Worm (Caenorhabditis elegans): ENCODE results near the gene Y57G7A.3.
A peak's percentile ranks its signal among the peaks of the same experiment; 100 is the strongest.

The Y57G7A.3 gene

DNA sequence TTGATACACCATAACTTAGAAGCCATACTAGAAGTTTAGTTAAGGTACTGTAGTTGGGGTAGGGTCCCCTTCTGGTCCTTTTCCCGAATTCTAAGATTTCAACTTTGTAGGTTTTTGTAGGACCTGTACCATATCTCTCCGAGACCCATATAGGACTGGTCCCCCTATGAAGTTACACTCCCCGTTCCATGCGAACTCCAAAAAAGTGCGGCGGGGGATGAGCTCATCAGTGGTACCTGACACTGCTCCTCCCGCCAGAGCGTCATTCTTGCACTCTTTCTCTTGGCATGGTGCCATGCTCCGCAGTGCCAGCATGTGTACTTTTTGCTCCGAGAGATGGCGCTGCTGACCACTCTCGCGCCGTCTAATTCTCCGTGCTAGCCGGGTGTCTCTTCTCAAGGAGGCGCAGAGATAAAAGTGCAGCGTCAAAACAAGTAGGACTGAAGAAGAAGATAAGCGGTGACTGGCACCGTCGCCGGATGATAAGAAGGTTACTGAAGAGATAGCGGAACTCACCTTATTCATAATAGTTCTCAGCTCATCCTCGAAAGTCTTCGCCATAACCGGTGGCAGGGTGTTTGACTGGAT is 46.1 kb upstream of the Y57G7A.3 start:
- peak; percentile 20 for TF ChIP-seq unc-120 (tag; optimal IDR thresholded peaks at IDR 0.05; ENCODE audit: poor library complexity, severe bottlenecking)
- no peak for TF ChIP-seq mep-1 (tag; optimal IDR thresholded peaks at IDR 0.05)
- no peak for TF ChIP-seq ztf-11 (tag; optimal IDR thresholded peaks at IDR 0.05)
- no peak for TF ChIP-seq flh-1 (GFP tag; optimal IDR thresholded peaks at IDR 0.05)
- no peak for TF ChIP-seq ham-2 (GFP tag; optimal IDR thresholded peaks at IDR 0.05)
- no peak for TF ChIP-seq nhr-76 (tag; optimal IDR thresholded peaks at IDR 0.05)
- no peak for TF ChIP-seq lin-32 (GFP tag; optimal IDR thresholded peaks at IDR 0.05)
- peak; percentile 23 for TF ChIP-seq elt-1 (tag; optimal IDR thresholded peaks at IDR 0.05; ENCODE audit: borderline replicate concordance, insufficient read depth)
- no peak for TF ChIP-seq lsy-2 (tag; optimal IDR thresholded peaks at IDR 0.05)
- peak; percentile 11 for TF ChIP-seq pha-4 (tag; optimal IDR thresholded peaks at IDR 0.05)
- no peak for TF ChIP-seq ces-1 (GFP tag; optimal IDR thresholded peaks at IDR 0.05)
- TF ChIP-seq zip-8 (tag; optimal IDR thresholded peaks at IDR 0.05): no peak
- no peak for TF ChIP-seq bed-3 (GFP tag; optimal IDR thresholded peaks at IDR 0.05)
- no peak for TF ChIP-seq ceh-83 (GFP tag; optimal IDR thresholded peaks at IDR 0.05)
- no peak for TF ChIP-seq M03D4.4 (tag; optimal IDR thresholded peaks at IDR 0.05)
- no peak for TF ChIP-seq sptf-1 (tag; optimal IDR thresholded peaks at IDR 0.05)
- TF ChIP-seq drap-1 (GFP tag; optimal IDR thresholded peaks at IDR 0.05): no peak
- no peak for TF ChIP-seq nhr-2 (tag; optimal IDR thresholded peaks at IDR 0.05)
- TF ChIP-seq blmp-1 (tag; optimal IDR thresholded peaks at IDR 0.05): no peak
- TF ChIP-seq nhr-28 (tag; optimal IDR thresholded peaks at IDR 0.05): no peak
- no peak for TF ChIP-seq sem-2 (GFP tag; optimal IDR thresholded peaks at IDR 0.05)
- no peak for TF ChIP-seq ceh-43 (GFP tag; optimal IDR thresholded peaks at IDR 0.05)
- TF ChIP-seq snpc-4 (tag; optimal IDR thresholded peaks at IDR 0.05): no peak
- no peak for TF ChIP-seq mab-5 (tag; optimal IDR thresholded peaks at IDR 0.05)
- TF ChIP-seq mls-2 (tag; optimal IDR thresholded peaks at IDR 0.05): no peak
- peak; percentile 26 for TF ChIP-seq hlh-1 (tag; optimal IDR thresholded peaks at IDR 0.05)
- TF ChIP-seq elt-3 (tag; optimal IDR thresholded peaks at IDR 0.05): peak; percentile 36
- no peak for TF ChIP-seq unc-62 (GFP tag; optimal IDR thresholded peaks at IDR 0.05)
- no peak for TF ChIP-seq cnd-1 (tag; optimal IDR thresholded peaks at IDR 0.05)
- no peak for TF ChIP-seq tbx-8 (GFP tag; optimal IDR thresholded peaks at IDR 0.05)
- no peak for TF ChIP-seq lin-13 (tag; optimal IDR thresholded peaks at IDR 0.05)

DNA sequence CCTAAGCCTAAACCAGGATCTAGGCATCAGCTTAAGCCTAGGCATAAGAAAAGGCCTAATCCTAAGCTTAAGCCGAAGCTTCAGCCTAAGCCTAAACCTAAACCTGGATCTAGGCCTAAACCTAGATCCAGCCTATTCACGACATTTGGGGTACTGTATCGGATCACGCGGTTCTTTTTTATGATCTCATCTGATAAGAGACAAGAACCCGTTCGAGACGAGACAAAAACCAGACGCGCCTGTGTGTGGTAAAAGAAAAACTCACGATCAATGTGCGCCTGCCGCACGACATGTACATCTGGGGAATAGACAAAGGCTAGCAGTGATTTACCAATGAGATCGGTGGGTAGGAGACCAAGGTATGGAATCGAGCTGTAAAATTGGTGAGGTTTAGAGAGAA is 45.1 kb upstream of the Y57G7A.3 start:
- no peak for TF ChIP-seq flh-1 (GFP tag; optimal IDR thresholded peaks at IDR 0.05)
- no peak for TF ChIP-seq ces-1 (GFP tag; optimal IDR thresholded peaks at IDR 0.05)
- no peak for TF ChIP-seq ztf-11 (tag; optimal IDR thresholded peaks at IDR 0.05)
- no peak for TF ChIP-seq elt-1 (tag; optimal IDR thresholded peaks at IDR 0.05; ENCODE audit: borderline replicate concordance, insufficient read depth)

DNA sequence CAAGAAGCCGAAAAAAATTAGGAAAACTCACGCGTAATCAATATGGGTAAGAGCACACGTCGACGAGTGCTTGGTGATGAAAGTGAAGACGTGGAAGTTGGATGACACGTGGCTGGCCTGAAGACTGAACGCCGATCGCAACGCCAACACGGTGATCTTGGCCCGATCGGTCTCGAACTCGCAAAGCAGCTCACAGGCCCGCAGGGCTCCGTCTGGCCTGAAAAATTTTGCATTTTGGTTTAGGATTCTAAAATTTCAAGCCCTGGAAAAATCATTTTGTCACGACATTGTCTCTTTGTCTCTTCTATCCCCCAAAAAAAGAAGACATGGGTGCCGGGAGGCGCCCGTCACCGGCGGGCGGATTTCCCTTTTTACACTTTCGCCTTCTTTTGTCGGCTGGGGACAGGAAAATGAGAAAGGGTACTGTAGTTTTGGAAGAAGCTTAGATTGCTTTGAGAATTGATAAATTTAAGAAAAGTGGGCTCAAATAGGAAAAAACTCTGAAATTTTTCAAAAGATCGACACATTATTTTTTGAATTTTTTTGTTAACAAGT is 44.3 kb upstream of the Y57G7A.3 start:
- TF ChIP-seq blmp-1 (tag; optimal IDR thresholded peaks at IDR 0.05) (peak; percentile 7), unc-120 (tag; optimal IDR thresholded peaks at IDR 0.05; ENCODE audit: poor library complexity, severe bottlenecking) (no peak)

DNA sequence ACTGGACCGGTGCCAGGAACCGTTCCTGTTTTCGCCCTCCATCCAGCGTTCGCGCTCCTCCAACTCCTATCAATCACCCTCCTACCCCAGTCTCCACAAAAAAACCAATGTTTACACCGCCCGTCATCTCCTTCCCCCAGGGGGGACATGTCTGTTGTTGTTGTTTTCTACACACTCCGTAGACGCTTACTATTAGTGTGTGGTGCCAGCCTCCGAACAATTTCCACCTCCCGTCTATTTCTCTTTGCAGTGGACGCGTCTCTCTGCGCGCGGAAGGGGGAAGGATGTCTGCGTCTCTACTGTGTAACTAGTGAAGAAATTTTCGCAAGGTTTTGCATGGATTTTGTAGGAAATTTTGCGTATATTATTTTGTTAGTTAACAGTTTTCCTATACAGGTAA is 43.1 kb upstream of the Y57G7A.3 start:
- TF ChIP-seq tbx-8 (GFP tag; optimal IDR thresholded peaks at IDR 0.05): no peak
- no peak for TF ChIP-seq bed-3 (GFP tag; optimal IDR thresholded peaks at IDR 0.05)
- no peak for TF ChIP-seq elt-3 (tag; optimal IDR thresholded peaks at IDR 0.05)
- TF ChIP-seq ham-2 (GFP tag; optimal IDR thresholded peaks at IDR 0.05): peak; percentile 32
- no peak for TF ChIP-seq nhr-76 (tag; optimal IDR thresholded peaks at IDR 0.05)
- no peak for TF ChIP-seq ceh-39 (tag; optimal IDR thresholded peaks at IDR 0.05)
- TF ChIP-seq M03D4.4 (tag; optimal IDR thresholded peaks at IDR 0.05): no peak
- TF ChIP-seq ces-1 (GFP tag; optimal IDR thresholded peaks at IDR 0.05): peak; percentile 60
- TF ChIP-seq nhr-237 (tag; optimal IDR thresholded peaks at IDR 0.05): no peak
- peak; percentile 20 for TF ChIP-seq pha-4 (tag; optimal IDR thresholded peaks at IDR 0.05)
- TF ChIP-seq mep-1 (tag; optimal IDR thresholded peaks at IDR 0.05): peak; percentile 39
- no peak for TF ChIP-seq cnd-1 (tag; optimal IDR thresholded peaks at IDR 0.05)
- TF ChIP-seq ztf-11 (tag; optimal IDR thresholded peaks at IDR 0.05): peak; percentile 26
- TF ChIP-seq flh-1 (GFP tag; optimal IDR thresholded peaks at IDR 0.05): no peak
- peak; percentile 7 for TF ChIP-seq mls-2 (tag; optimal IDR thresholded peaks at IDR 0.05)
- peak; percentile 21 for TF ChIP-seq lsy-2 (tag; optimal IDR thresholded peaks at IDR 0.05)
- no peak for TF ChIP-seq ceh-43 (GFP tag; optimal IDR thresholded peaks at IDR 0.05)
- TF ChIP-seq nhr-12 (tag; optimal IDR thresholded peaks at IDR 0.05): no peak
- TF ChIP-seq unc-39 (tag; optimal IDR thresholded peaks at IDR 0.05): no peak
- no peak for TF ChIP-seq lin-13 (tag; optimal IDR thresholded peaks at IDR 0.05)
- TF ChIP-seq zip-8 (tag; optimal IDR thresholded peaks at IDR 0.05): no peak
- TF ChIP-seq sptf-1 (tag; optimal IDR thresholded peaks at IDR 0.05): no peak
- TF ChIP-seq drap-1 (GFP tag; optimal IDR thresholded peaks at IDR 0.05): no peak
- peak; percentile 41 for TF ChIP-seq unc-62 (GFP tag; optimal IDR thresholded peaks at IDR 0.05)
- TF ChIP-seq hlh-1 (tag; optimal IDR thresholded peaks at IDR 0.05): peak; percentile 31
- no peak for TF ChIP-seq unc-120 (tag; optimal IDR thresholded peaks at IDR 0.05; ENCODE audit: poor library complexity, severe bottlenecking)
- TF ChIP-seq mab-5 (tag; optimal IDR thresholded peaks at IDR 0.05): no peak
- no peak for TF ChIP-seq ceh-83 (GFP tag; optimal IDR thresholded peaks at IDR 0.05)

Data from whole organism, mixed stage, embryonic.